Fruit fly (Drosophila melanogaster) whole organism, adult: ENCODE data around the gene gskt.

Experiments
- CG14711 ChIP-seq: fragments of 200-800 bp; sonication (Bioruptor generic); optimal IDR thresholded peaks from 2 replicates; lab custom pipeline; 2018; ENCODE audit warnings: missing biosample characterization, mild to moderate bottlenecking, missing genetic modification characterization, moderate library complexity
- Clk ChIP-seq: fragments of 200-800 bp; sonication (Bioruptor generic); optimal IDR thresholded peaks from 2 replicates; lab custom pipeline; 2017; ENCODE audit warnings: missing biosample characterization, missing genetic modification characterization
- bab1 ChIP-seq: fragments of 200-800 bp; sonication (Bioruptor generic); optimal IDR thresholded peaks from 3 replicates; lab custom pipeline; 2019; ENCODE audit warnings: missing biosample characterization, mild to moderate bottlenecking, missing genetic modification characterization, moderate library complexity

DNA sequence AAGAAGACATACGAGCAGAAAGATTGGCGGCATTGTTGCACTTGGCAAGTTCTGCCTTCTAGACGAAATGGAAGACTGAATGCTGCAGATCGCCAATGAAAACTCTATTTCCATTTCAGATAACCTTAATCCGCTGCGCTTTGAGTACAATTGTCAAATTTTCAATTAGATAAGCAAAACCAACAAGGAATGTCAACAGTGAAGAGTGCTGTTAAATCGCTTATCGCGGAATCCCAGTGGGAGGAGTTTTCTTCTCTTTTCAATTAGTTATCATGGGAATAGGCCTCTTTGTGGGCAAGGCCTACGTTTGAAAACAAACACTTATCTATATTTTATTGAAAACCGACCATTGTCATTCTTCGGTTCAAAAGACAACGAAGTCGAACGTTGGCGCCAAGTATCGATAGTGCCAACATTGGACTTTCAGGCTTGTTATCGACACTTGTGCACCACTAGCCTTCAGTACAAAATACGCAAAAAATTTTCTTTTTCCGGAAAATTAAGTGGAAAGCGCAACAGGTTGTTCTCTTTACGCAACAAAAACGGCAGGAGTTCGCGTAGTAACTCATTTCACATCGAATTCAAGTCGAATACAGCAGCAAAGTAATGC is 23.1 kb downstream of the gskt start, which contains the start of the genes Ugt35D1 and Gcn2:
- no peak for TF ChIP-seq Clk (GFP tag; lab: Kevin White, UChicago)
- TF ChIP-seq bab1 (GFP tag; lab: Kevin White, UChicago), result no peak
- TF ChIP-seq CG14711 (tag; lab: Kevin White, UChicago), result no peak
